Fruit fly (Drosophila melanogaster): ENCODE results near the gene Dci.

The Dci gene

dm6 chr3L:813229-813837 is 37.8 kb upstream of the Dci start (continued):
- TF ChIP-seq otp (GFP tag; IDR thresholded peaks at IDR 0.05): no peak
- TF ChIP-seq H15 (GFP tag; IDR thresholded peaks at IDR 0.05): no peak
- TF ChIP-seq Xbp1 (GFP tag; optimal IDR thresholded peaks at IDR 0.05): no peak
- no peak for TF ChIP-seq Trl (optimal IDR thresholded peaks at IDR 0.05)
- no peak for TF ChIP-seq Trl (GFP tag; optimal IDR thresholded peaks at IDR 0.05)
- peak; percentile 29; the same call in 1 of the 2 replicates for TF ChIP-seq Lim3 (GFP tag; IDR thresholded peaks at IDR 0.05)
- TF ChIP-seq CG10959 (GFP tag; IDR thresholded peaks at IDR 0.05): no peak
- TF ChIP-seq Nf-YC (tag; optimal IDR thresholded peaks at IDR 0.05): no peak
- TF ChIP-seq stc (GFP tag; IDR thresholded peaks at IDR 0.05): no peak
- TF ChIP-seq nom (GFP tag; optimal IDR thresholded peaks at IDR 0.05): peak; percentile 58
- TF ChIP-seq CG4617 (GFP tag; optimal IDR thresholded peaks at IDR 0.05; ENCODE audit: borderline replicate concordance): no peak
- TF ChIP-seq onecut (GFP tag; IDR thresholded peaks at IDR 0.05): no peak
- TF ChIP-seq CG5953 (GFP tag; IDR thresholded peaks at IDR 0.05): no peak
- TF ChIP-seq Scr (GFP tag; IDR thresholded peaks at IDR 0.05; ENCODE audit: partially characterized antibody): no peak
- TF ChIP-seq CG1602 (GFP tag; optimal IDR thresholded peaks at IDR 0.05): no peak
- no peak for TF ChIP-seq CG6689 (GFP tag; IDR thresholded peaks at IDR 0.05)
- no peak for TF ChIP-seq Jarid2 (GFP tag; optimal IDR thresholded peaks at IDR 0.05)
- TF ChIP-seq Oaz (GFP tag; IDR thresholded peaks at IDR 0.05): no peak
- no peak for TF ChIP-seq BtbVII (GFP tag; optimal IDR thresholded peaks at IDR 0.05)
- peak; percentile 27 for TF ChIP-seq Blimp-1 (GFP tag; optimal IDR thresholded peaks at IDR 0.05)
- peak; percentile 44 to 86 for TF ChIP-seq bsh (GFP tag; optimal IDR thresholded peaks at IDR 0.05)
- no peak for TF ChIP-seq Hey (tag; optimal IDR thresholded peaks at IDR 0.05)
- TF ChIP-seq fd102C (GFP tag; optimal IDR thresholded peaks at IDR 0.05): no peak
- no peak for TF ChIP-seq CG6791 (GFP tag; IDR thresholded peaks at IDR 0.05; ENCODE audit: partially characterized antibody)
- TF ChIP-seq CG10543 (GFP tag; optimal IDR thresholded peaks at IDR 0.05): no peak
- TF ChIP-seq peb (GFP tag; IDR thresholded peaks at IDR 0.05): no peak
- no peak for TF ChIP-seq B-H1 (GFP tag; IDR thresholded peaks at IDR 0.05)
- no peak for TF ChIP-seq bigmax (GFP tag; optimal IDR thresholded peaks at IDR 0.05)
- no peak for TF ChIP-seq fd64A (GFP tag; optimal IDR thresholded peaks at IDR 0.05)
- TF ChIP-seq Nf-YB (GFP tag; optimal IDR thresholded peaks at IDR 0.05): no peak
- 0 out of 2 replicates have a peak, but pooled peaks have one; percentile 26 for TF ChIP-seq Ptx1 (GFP tag; IDR thresholded peaks at IDR 0.05)
- no peak for TF ChIP-seq Side (GFP tag; optimal IDR thresholded peaks at IDR 0.05)
- no peak for TF ChIP-seq zfh2 (GFP tag; optimal IDR thresholded peaks at IDR 0.05)
- no peak for TF ChIP-seq CG7928 (GFP tag; optimal IDR thresholded peaks at IDR 0.05)
- no peak for TF ChIP-seq pum (GFP tag; optimal IDR thresholded peaks at IDR 0.05)
- TF ChIP-seq Lhr (GFP tag; optimal IDR thresholded peaks at IDR 0.05): no peak
- TF ChIP-seq CG9727 (GFP tag; optimal IDR thresholded peaks at IDR 0.05): no peak
- no peak for TF ChIP-seq tin (GFP tag; optimal IDR thresholded peaks at IDR 0.05)
- 0 out of 2 replicates have a peak, but pooled peaks have one; percentile 12 for TF ChIP-seq wor (GFP tag; IDR thresholded peaks at IDR 0.05)
- TF ChIP-seq hth (optimal IDR thresholded peaks at IDR 0.05): no peak
- TF ChIP-seq cato (GFP tag; optimal IDR thresholded peaks at IDR 0.05; ENCODE audit: borderline replicate concordance): no peak
- no peak for TF ChIP-seq CHES-1-like (GFP tag; optimal IDR thresholded peaks at IDR 0.05)
- TF ChIP-seq run (tag; optimal IDR thresholded peaks at IDR 0.05): no peak
- TF ChIP-seq CG13775 (GFP tag; optimal IDR thresholded peaks at IDR 0.05): no peak
- TF ChIP-seq nmo (GFP tag; optimal IDR thresholded peaks at IDR 0.05): peak; percentile 1
- peak; percentile 2 for TF ChIP-seq NC2α (GFP tag; optimal IDR thresholded peaks at IDR 0.05)
- no peak for TF ChIP-seq CG12744 (GFP tag; optimal IDR thresholded peaks at IDR 0.05)
- TF ChIP-seq zf30C (GFP tag; optimal IDR thresholded peaks at IDR 0.05): no peak
- TF ChIP-seq sisA (GFP tag; IDR thresholded peaks at IDR 0.05): peak; percentile 31; the same call in 1 of the 2 replicates
- no peak for TF ChIP-seq CG17829 (tag; optimal IDR thresholded peaks at IDR 0.05)
- TF ChIP-seq mam (GFP tag; optimal IDR thresholded peaks at IDR 0.05): no peak

All from whole organism, embryonic.